Fruit fly (Drosophila melanogaster): Measurements from ENCODE around the gene GstD2.

GstD2 gene

dm6 chr3R:12371671-12372070 lies at the start of gene GstD2:
Gene GstD2, plus strand, starts transcription at chr3R:12371971.
- TF ChIP-seq Rfx (GFP tag; IDR thresholded peaks at IDR 0.05) (no peak), Gug (GFP tag; IDR thresholded peaks at IDR 0.05) (no peak), gcm (GFP tag; optimal IDR thresholded peaks at IDR 0.05) (no peak), sc (optimal IDR thresholded peaks at IDR 0.05) (no peak), sc (GFP tag; optimal IDR thresholded peaks at IDR 0.05) (no peak), NFAT (GFP tag; IDR thresholded peaks at IDR 0.05) (no peak), Ets65A (GFP tag) (peak; percentile 15), exex (tag; optimal IDR thresholded peaks at IDR 0.05) (peak; percentile 28), H15 (GFP tag; IDR thresholded peaks at IDR 0.05) (peak; percentile 30; the same call in 1 of the 3 replicates), CG10543 (GFP tag; optimal IDR thresholded peaks at IDR 0.05) (no peak), dimm (GFP tag; IDR thresholded peaks at IDR 0.05) (no peak), nom (GFP tag; optimal IDR thresholded peaks at IDR 0.05) (no peak), Atf-2 (GFP tag; optimal IDR thresholded peaks at IDR 0.05) (no peak), dan (GFP tag; IDR thresholded peaks at IDR 0.05) (no peak), CG10274 (GFP tag; optimal IDR thresholded peaks at IDR 0.05) (no peak), CG16815 (GFP tag; optimal IDR thresholded peaks at IDR 0.05) (no peak), ab (GFP tag; optimal IDR thresholded peaks at IDR 0.05) (no peak)

DNA sequence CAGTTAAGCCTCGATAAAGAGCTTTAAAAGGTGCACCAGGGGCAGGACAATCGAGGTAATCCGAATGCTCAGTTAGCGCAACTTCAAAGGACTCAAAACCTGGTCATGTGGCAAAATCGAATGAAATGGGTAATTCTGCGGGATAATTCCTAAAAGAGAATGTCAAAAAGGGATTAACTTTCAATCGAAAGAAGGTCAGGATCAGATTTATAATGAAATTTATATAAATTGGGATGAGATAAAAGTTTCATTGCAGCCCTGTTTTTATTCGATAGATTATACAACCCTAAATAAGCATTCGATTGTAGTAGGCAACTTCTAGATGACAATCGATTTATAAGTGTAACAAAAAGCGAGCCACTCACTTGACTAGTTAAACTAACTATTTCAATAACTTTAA lies 48.5 kb upstream of the GstD2 start, which contains the start of gene CG10013:
Gene CG10013, plus strand, starts transcription at position 301 of the 400 bp plus-strand sequence.
- TF ChIP-seq CG8765 (GFP tag; IDR thresholded peaks at IDR 0.05) (no peak), CG12391 (tag; optimal IDR thresholded peaks at IDR 0.05) (no peak), stwl (tag; optimal IDR thresholded peaks at IDR 0.05) (peak; percentile 23)

DNA sequence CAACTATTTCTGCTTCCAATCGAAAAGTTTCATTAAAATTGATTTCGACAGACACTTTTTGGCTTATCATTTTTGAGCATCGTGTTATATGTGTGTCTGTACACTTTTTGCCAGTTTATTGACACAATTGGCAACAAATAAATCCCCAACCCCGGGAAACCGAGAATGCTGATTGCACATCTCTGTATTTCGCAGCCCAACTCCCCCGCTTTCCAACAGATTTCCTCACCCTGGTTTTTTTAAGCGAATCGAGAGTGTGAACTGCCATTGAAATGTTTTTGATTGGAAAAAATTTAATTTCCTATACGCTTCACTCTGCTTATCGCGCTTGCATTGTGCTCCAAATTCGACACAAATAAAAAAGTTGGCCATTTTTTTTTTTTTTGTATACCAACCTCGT lies 44.9 kb upstream of the GstD2 start:
- TF ChIP-seq trem (tag; optimal IDR thresholded peaks at IDR 0.05) (no peak), CG17359 (tag; optimal IDR thresholded peaks at IDR 0.05) (no peak), CG13894 (tag; optimal IDR thresholded peaks at IDR 0.05) (no peak), pita (GFP tag; optimal IDR thresholded peaks at IDR 0.05) (no peak), tap (tag; optimal IDR thresholded peaks at IDR 0.05) (no peak), CG43689 (GFP tag; IDR thresholded peaks at IDR 0.05) (no peak), zfh2 (GFP tag; optimal IDR thresholded peaks at IDR 0.05) (no peak), onecut (GFP tag; IDR thresholded peaks at IDR 0.05) (no peak)

dm6 chr3R:12329827-12330226 lies 41.9 kb upstream of the GstD2 start:
- TF ChIP-seq abd-A (tag; optimal IDR thresholded peaks at IDR 0.05) = peak; percentile 43
- TF ChIP-seq run (tag; optimal IDR thresholded peaks at IDR 0.05) = peak; percentile 93
- TF ChIP-seq kah (GFP tag; optimal IDR thresholded peaks at IDR 0.05) = no peak
- TF ChIP-seq CG30431 (GFP tag; optimal IDR thresholded peaks at IDR 0.05) = no peak
- no peak for TF ChIP-seq CG2116 (GFP tag; optimal IDR thresholded peaks at IDR 0.05)
- TF ChIP-seq Lim3 (GFP tag; IDR thresholded peaks at IDR 0.05) = no peak
- TF ChIP-seq pum (GFP tag; optimal IDR thresholded peaks at IDR 0.05) = no peak
- TF ChIP-seq CG2202 (tag; optimal IDR thresholded peaks at IDR 0.05) = no peak
- no peak for TF ChIP-seq CG15601 (tag; optimal IDR thresholded peaks at IDR 0.05)
- TF ChIP-seq corto (GFP tag; optimal IDR thresholded peaks at IDR 0.05) = no peak
- TF ChIP-seq Lhr (GFP tag; optimal IDR thresholded peaks at IDR 0.05) = no peak
- TF ChIP-seq gsb-n (tag; optimal IDR thresholded peaks at IDR 0.05) = no peak
- TF ChIP-seq CG5953 (GFP tag; IDR thresholded peaks at IDR 0.05) = no peak
- TF ChIP-seq CG6254 (GFP tag; optimal IDR thresholded peaks at IDR 0.05) = no peak
- TF ChIP-seq Hmx (GFP tag; optimal IDR thresholded peaks at IDR 0.05) = no peak
- TF ChIP-seq CG11456 (GFP tag; IDR thresholded peaks at IDR 0.05) = no peak
- TF ChIP-seq bsh (GFP tag; optimal IDR thresholded peaks at IDR 0.05) = no peak
- TF ChIP-seq H15 (GFP tag; IDR thresholded peaks at IDR 0.05) = no peak
- no peak for TF ChIP-seq CG9609 (GFP tag; optimal IDR thresholded peaks at IDR 0.05)
- TF ChIP-seq ATbp (GFP tag; optimal IDR thresholded peaks at IDR 0.05) = no peak
- no peak for TF ChIP-seq lov (optimal IDR thresholded peaks at IDR 0.05)
- TF ChIP-seq lov (GFP tag; IDR thresholded peaks at IDR 0.05) = no peak

Measured in whole organism, embryonic.